Fruit fly (Drosophila melanogaster) whole organism, embryonic: ENCODE measurements around the gene CG6972.

Experiments used
- CG10274 ChIP-seq: fragments of 200-800 bp; sonication (Bioruptor generic); optimal IDR thresholded peaks from 3 replicates; lab custom pipeline; 2017; ENCODE audit warnings: missing biosample characterization, mild to moderate bottlenecking, missing genetic modification characterization
- CG1233 ChIP-seq: fragments of 200-800 bp; sonication (Bioruptor generic); optimal IDR thresholded peaks from 4 replicates; lab custom pipeline; 2018; ENCODE audit warnings: missing biosample characterization, mild to moderate bottlenecking, missing genetic modification characterization
- CG13123 ChIP-seq: fragments of 200-800 bp; sonication (Bioruptor generic); optimal IDR thresholded peaks from 2 replicates; lab custom pipeline; 2016; ENCODE audit warnings: missing biosample characterization, missing genetic modification characterization
- CG14014 ChIP-seq: fragments of 200-800 bp; sonication (Bioruptor generic); IDR thresholded peaks from 2 replicates; pipeline ENCODE4 v1.3.6; 2022; ENCODE audit warnings: missing biosample characterization, missing genetic modification characterization
- CG14441 ChIP-seq: fragments of 200-800 bp; sonication (Bioruptor generic); IDR thresholded peaks from 2 replicates; pipeline ENCODE4 v1.3.6; 2022; ENCODE audit warnings: missing biosample characterization, missing genetic modification characterization
- CG15073 ChIP-seq: fragments of 200-800 bp; sonication (Bioruptor generic); optimal IDR thresholded peaks from 2 replicates; lab custom pipeline; 2016; ENCODE audit warnings: missing biosample characterization, missing genetic modification characterization
- CG17328 ChIP-seq: fragments of 200-800 bp; sonication (Bioruptor generic); IDR thresholded peaks from 2 replicates; pipeline ENCODE4 v1.3.6; 2022; ENCODE audit warnings: missing biosample characterization, missing genetic modification characterization
- CG18599 ChIP-seq: fragments of 200-800 bp; sonication (Bioruptor generic); optimal IDR thresholded peaks from 3 replicates; lab custom pipeline; 2017; ENCODE audit warnings: missing biosample characterization, missing genetic modification characterization, mild to moderate bottlenecking, moderate library complexity, missing genetic modification reagents
- CG2129 ChIP-seq: fragments of 200-800 bp; sonication (Bioruptor generic); IDR thresholded peaks from 2 replicates; pipeline ENCODE4 v1.3.6; 2022; ENCODE audit warnings: missing biosample characterization, missing genetic modification characterization; ENCODE audit not compliant: partially characterized antibody
- CG2889 ChIP-seq: fragments of 200-800 bp; sonication (Bioruptor generic); IDR thresholded peaks from 3 replicates; pipeline ENCODE4 v1.3.6; 2022; ENCODE audit warnings: missing biosample characterization, missing genetic modification characterization
- CG31388 ChIP-seq: fragments of 200-800 bp; sonication (Bioruptor generic); optimal IDR thresholded peaks from 2 replicates; lab custom pipeline; 2016; ENCODE audit warnings: missing biosample characterization, missing genetic modification characterization
- CG32767 ChIP-seq: fragments of 200-800 bp; sonication (Bioruptor generic); IDR thresholded peaks from 2 replicates; pipeline ENCODE4 v1.3.6; 2022; ENCODE audit warnings: missing biosample characterization, missing genetic modification characterization
- CG3847 ChIP-seq: fragments of 200-800 bp; sonication (Bioruptor generic); IDR thresholded peaks from 2 replicates; pipeline ENCODE4 v1.3.6; 2022; ENCODE audit warnings: missing biosample characterization, missing genetic modification characterization
- CG43689 ChIP-seq: fragments of 200-800 bp; sonication (Bioruptor generic); IDR thresholded peaks from 2 replicates; pipeline ENCODE4 v1.3.6; 2022; ENCODE audit warnings: missing biosample characterization, missing genetic modification characterization
- CG4404 ChIP-seq: fragments of 200-800 bp; sonication (Bioruptor generic); IDR thresholded peaks from 2 replicates; pipeline ENCODE4 v1.3.6; 2022; ENCODE audit warnings: missing biosample characterization, missing genetic modification characterization
- CG4730 ChIP-seq: fragments of 200-800 bp; sonication (Bioruptor generic); IDR thresholded peaks from 2 replicates; pipeline ENCODE4 v1.3.6; 2022; ENCODE audit warnings: missing biosample characterization, missing genetic modification characterization
- CG5953 ChIP-seq: fragments of 200-800 bp; sonication (Bioruptor generic); IDR thresholded peaks from 2 replicates; pipeline ENCODE4 v1.3.6; 2022; ENCODE audit warnings: missing biosample characterization, missing genetic modification characterization
- CG6813 ChIP-seq: fragments of 200-800 bp; sonication (Bioruptor generic); optimal IDR thresholded peaks from 2 replicates; lab custom pipeline; 2017; ENCODE audit warnings: missing biosample characterization, missing genetic modification characterization, mild to moderate bottlenecking, moderate library complexity, missing genetic modification reagents
- CG9609 ChIP-seq: fragments of 200-800 bp; sonication (Bioruptor generic); optimal IDR thresholded peaks from 3 replicates; lab custom pipeline; 2016; ENCODE audit warnings: missing biosample characterization, missing genetic modification characterization
- D19B ChIP-seq: fragments of 200-800 bp; sonication (Bioruptor generic); optimal IDR thresholded peaks from 2 replicates; lab custom pipeline; 2017; ENCODE audit warnings: missing biosample characterization, mild to moderate bottlenecking, missing genetic modification characterization
- Dip3 ChIP-seq: fragments of 200-800 bp; sonication (Bioruptor generic); optimal IDR thresholded peaks from 3 replicates; lab custom pipeline; 2016; ENCODE audit warnings: missing biosample characterization, missing genetic modification characterization
- GATAe ChIP-seq: fragments of 200-800 bp; sonication (Bioruptor generic); conservative IDR thresholded peaks from 2 replicates; pipeline ENCODE4 v1.3.6; 2022; ENCODE audit warnings: missing biosample characterization, missing genetic modification characterization
- Gsc ChIP-seq: fragments of 200-800 bp; sonication (Bioruptor generic); IDR thresholded peaks from 2 replicates; pipeline ENCODE4 v1.3.6; 2022; ENCODE audit warnings: missing biosample characterization, missing genetic modification characterization
- H2.0 ChIP-seq: fragments of 200-800 bp; sonication (Bioruptor generic); IDR thresholded peaks from 2 replicates; pipeline ENCODE4 v1.3.6; 2022; ENCODE audit warnings: missing biosample characterization, missing genetic modification characterization
- HLHmδ ChIP-seq: fragments of 200-800 bp; sonication (Bioruptor generic); optimal IDR thresholded peaks from 2 replicates; lab custom pipeline; 2018; ENCODE audit warnings: missing biosample characterization, mild to moderate bottlenecking, missing genetic modification characterization, moderate library complexity
- Hsf ChIP-seq: fragments of 200-800 bp; sonication (Bioruptor generic); optimal IDR thresholded peaks from 3 replicates; lab custom pipeline; 2016; ENCODE audit warnings: missing biosample characterization, missing genetic modification characterization
- NC2β ChIP-seq: fragments of 200-800 bp; sonication (Bioruptor generic); optimal IDR thresholded peaks from 2 replicates; lab custom pipeline; 2016; ENCODE audit warnings: missing biosample characterization, missing genetic modification characterization
- NFAT ChIP-seq: fragments of 200-800 bp; sonication (Bioruptor generic); IDR thresholded peaks from 2 replicates; pipeline ENCODE4 v1.3.6; 2022; ENCODE audit warnings: missing biosample characterization, missing genetic modification characterization
- NfI ChIP-seq: fragments of 200-800 bp; sonication (Bioruptor generic); optimal IDR thresholded peaks from 3 replicates; lab custom pipeline; 2018; ENCODE audit warnings: missing biosample characterization, mild to moderate bottlenecking, missing genetic modification characterization, moderate library complexity
- Oaz ChIP-seq: fragments of 200-800 bp; sonication (Bioruptor generic); IDR thresholded peaks from 2 replicates; pipeline ENCODE4 v1.3.6; 2022; ENCODE audit warnings: missing biosample characterization, missing genetic modification characterization
- Optix ChIP-seq: fragments of 200-800 bp; sonication (Bioruptor generic); IDR thresholded peaks from 3 replicates; pipeline ENCODE4 v1.3.6; 2022; ENCODE audit warnings: missing biosample characterization, missing genetic modification characterization
- PHDP ChIP-seq: fragments of 200-800 bp; sonication (Bioruptor generic); optimal IDR thresholded peaks from 3 replicates; lab custom pipeline; 2018; ENCODE audit warnings: missing biosample characterization, mild to moderate bottlenecking, missing genetic modification characterization, moderate library complexity
- Six4 ChIP-seq: fragments of 200-800 bp; sonication (Bioruptor generic); optimal IDR thresholded peaks from 2 replicates; lab custom pipeline; 2016; ENCODE audit warnings: missing biosample characterization, missing genetic modification characterization
- Taf1 ChIP-seq: fragments of 200-800 bp; sonication (Bioruptor generic); IDR thresholded peaks from 2 replicates; pipeline ENCODE4 v1.3.6; 2022; ENCODE audit warnings: missing biosample characterization, missing genetic modification characterization
- Tbp ChIP-seq: fragments of >200 bp; optimal IDR thresholded peaks from 2 replicates; lab custom pipeline; 2018; ENCODE audit warnings: missing biosample characterization, missing genetic modification characterization
- Xbp1 ChIP-seq: fragments of 200-800 bp; sonication (Bioruptor generic); optimal IDR thresholded peaks from 3 replicates; lab custom pipeline; 2016; ENCODE audit warnings: missing biosample characterization, mild to moderate bottlenecking, missing genetic modification characterization
- ab ChIP-seq: fragments of 200-800 bp; sonication (Bioruptor generic); optimal IDR thresholded peaks from 2 replicates; lab custom pipeline; 2016; ENCODE audit warnings: missing biosample characterization, missing genetic modification characterization
- ap ChIP-seq: fragments of 200-800 bp; sonication (Bioruptor generic); IDR thresholded peaks from 2 replicates; pipeline ENCODE4 v1.3.6; 2022; ENCODE audit warnings: missing biosample characterization, missing genetic modification characterization
- ash1 ChIP-seq: fragments of 200-800 bp; sonication (Bioruptor generic); optimal IDR thresholded peaks from 2 replicates; lab custom pipeline; 2018; ENCODE audit warnings: missing biosample characterization, mild to moderate bottlenecking, missing genetic modification characterization
- gt ChIP-seq: fragments of 200-800 bp; sonication (Bioruptor generic); IDR thresholded peaks from 2 replicates; pipeline ENCODE4 v1.3.6; 2022; ENCODE audit warnings: missing biosample characterization, missing genetic modification characterization
- ken ChIP-seq: fragments of 200-800 bp; sonication (Bioruptor generic); IDR thresholded peaks from 3 replicates; pipeline ENCODE4 v1.3.6; 2022; ENCODE audit warnings: missing biosample characterization, missing genetic modification characterization
- odd ChIP-seq: fragments of 200-800 bp; sonication (Bioruptor generic); optimal IDR thresholded peaks from 2 replicates; lab custom pipeline; 2017; ENCODE audit warnings: missing biosample characterization, mild to moderate bottlenecking, missing genetic modification characterization
- peb ChIP-seq: fragments of 200-800 bp; sonication (Bioruptor generic); IDR thresholded peaks from 2 replicates; pipeline ENCODE4 v1.3.6; 2022; ENCODE audit warnings: missing biosample characterization, missing genetic modification characterization
- rib ChIP-seq: fragments of 200-800 bp; sonication (Bioruptor generic); IDR thresholded peaks from 2 replicates; pipeline ENCODE4 v1.3.6; 2022; ENCODE audit warnings: missing biosample characterization, missing genetic modification characterization
- sd ChIP-seq: fragments of 200-800 bp; sonication (Bioruptor generic); optimal IDR thresholded peaks from 3 replicates; lab custom pipeline; 2018; ENCODE audit warnings: missing biosample characterization, mild to moderate bottlenecking, missing genetic modification characterization, moderate library complexity
- sima ChIP-seq: fragments of 200-800 bp; sonication (Bioruptor generic); optimal IDR thresholded peaks from 2 replicates; lab custom pipeline; 2016; ENCODE audit warnings: missing biosample characterization, missing genetic modification characterization
- sqz ChIP-seq: fragments of 200-800 bp; sonication (Bioruptor generic); optimal IDR thresholded peaks from 3 replicates; lab custom pipeline; 2018; ENCODE audit warnings: missing biosample characterization, mild to moderate bottlenecking, missing genetic modification characterization
- trh ChIP-seq: fragments of 200-800 bp; sonication (Bioruptor generic); optimal IDR thresholded peaks from 2 replicates; lab custom pipeline; 2016; ENCODE audit warnings: missing biosample characterization, missing genetic modification characterization
- tx ChIP-seq: fragments of 200-800 bp; sonication (Bioruptor generic); optimal IDR thresholded peaks from 2 replicates; lab custom pipeline; 2016; ENCODE audit warnings: missing biosample characterization, missing genetic modification characterization
- vnd ChIP-seq: fragments of 200-800 bp; sonication (Bioruptor generic); IDR thresholded peaks from 3 replicates; pipeline ENCODE4 v1.3.6; 2022; ENCODE audit warnings: missing biosample characterization, missing genetic modification characterization; ENCODE audit not compliant: partially characterized antibody
- yki ChIP-seq: fragments of >200 bp; optimal IDR thresholded peaks from 3 replicates; lab custom pipeline; 2018
- zen2 ChIP-seq: fragments of 200-800 bp; sonication (Bioruptor generic); IDR thresholded peaks from 3 replicates; pipeline ENCODE4 v1.3.6; 2022; ENCODE audit warnings: missing biosample characterization, missing genetic modification characterization; ENCODE audit not compliant: partially characterized antibody
- zf30C ChIP-seq: fragments of 200-800 bp; sonication (Bioruptor generic); optimal IDR thresholded peaks from 3 replicates; lab custom pipeline; 2018; ENCODE audit warnings: missing biosample characterization, mild to moderate bottlenecking, missing genetic modification characterization

The CG6972 gene

dm6 chr3R:22663115-22663514, 38.7 kb upstream of the CG6972 start (continued):
- TF ChIP-seq Taf1 (GFP tag; lab: Robert Waterston, UW) (no peak), HLHmδ (GFP tag; lab: Kevin White, UChicago) (no peak), CG15073 (GFP tag; lab: Kevin White, UChicago) (no peak), zf30C (GFP tag; lab: Kevin White, UChicago) (no peak), CG13123 (GFP tag; lab: Kevin White, UChicago) (no peak), CG14441 (peak; percentile 40; the same call in 1 of the 2 replicates), CG32767 (GFP tag; lab: Robert Waterston, UW) (peak; percentile 60; the same call in 1 of the 2 replicates), ash1 (no peak), H2.0 (GFP tag; lab: Robert Waterston, UW) (peak; percentile 83), zen2 (GFP tag; lab: Robert Waterston, UW) (no peak), CG31388 (peak; percentile 11), CG17328 (peak; percentile 87), CG10274 (no peak), CG3847 (GFP tag; lab: Robert Waterston, UW) (peak; percentile 77), NfI (GFP tag; lab: Kevin White, UChicago) (peak; percentile 61), D19B (GFP tag; lab: Kevin White, UChicago) (no peak), ken (GFP tag; lab: Robert Waterston, UW) (peak; percentile 51; the same call in 2 of the 3 replicates), Six4 (GFP tag; lab: Kevin White, UChicago) (peak; percentile 14), CG18599 (GFP tag; lab: Kevin White, UChicago) (peak; percentile 85), Xbp1 (GFP tag; lab: Kevin White, UChicago) (peak; percentile 73), CG6813 (GFP tag; lab: Kevin White, UChicago) (peak; percentile 50), NC2β (GFP tag; lab: Kevin White, UChicago) (peak; percentile 66), CG43689 (GFP tag; lab: Robert Waterston, UW) (no peak), ap (GFP tag; lab: Robert Waterston, UW) (peak; percentile 77), trh (peak; percentile 26), sima (GFP tag; lab: Kevin White, UChicago) (no peak), tx (GFP tag; lab: Kevin White, UChicago) (peak; percentile 27), GATAe (no peak; the same call in 1 of the 2 replicates), sqz (GFP tag; lab: Kevin White, UChicago) (no peak), yki (no peak), Oaz (GFP tag; lab: Robert Waterston, UW) (peak; percentile 37; the same call in 1 of the 2 replicates), CG1233 (GFP tag; lab: Kevin White, UChicago) (peak; percentile 37), peb (GFP tag; lab: Robert Waterston, UW) (no peak), CG4730 (no peak), CG9609 (GFP tag; lab: Kevin White, UChicago) (no peak), CG2129 (GFP tag; lab: Robert Waterston, UW) (no peak), CG14014 (GFP tag; lab: Robert Waterston, UW) (peak; percentile 84; the same call in 1 of the 2 replicates), vnd (GFP tag; lab: Robert Waterston, UW) (no peak), gt (GFP tag; lab: Robert Waterston, UW) (no peak), CG4404 (peak; percentile 47), CG5953 (GFP tag; lab: Robert Waterston, UW) (peak; percentile 56; the same call in 1 of the 2 replicates), rib (no peak), Dip3 (GFP tag; lab: Kevin White, UChicago) (peak; percentile 79), Hsf (GFP tag; lab: Kevin White, UChicago) (peak; percentile 77), odd (peak; percentile 39), Gsc (GFP tag; lab: Robert Waterston, UW) (no peak), Tbp (GFP tag; lab: Kevin White, UChicago) (no peak), Optix (peak; percentile 37; the same call in 1 of the 3 replicates), CG2889 (GFP tag; lab: Robert Waterston, UW) (peak; percentile 80; the same call in 2 of the 3 replicates), PHDP (tag; lab: Kevin White, UChicago) (peak; percentile 76), NFAT (no peak; the same call in 1 of the 2 replicates), sd (no peak), ab (GFP tag; lab: Kevin White, UChicago) (no peak)
